Worm (Caenorhabditis elegans): Measurements from ENCODE around the gene ife-4.

ife-4 gene

ce11 chrX:1103702-1104262 is at the start of gene ife-4:
ife-4 (plus strand) TSS chrX:1104212.
- no peak for TF ChIP-seq repo-1 (tag; optimal IDR thresholded peaks at IDR 0.05)
- TF ChIP-seq hmg-1.2 (GFP tag; IDR thresholded peaks at IDR 0.05), result peak; percentile 44; the same call in 1 of the 2 replicates

- peak; percentile 60 for TF ChIP-seq egrh-3 (GFP tag; IDR thresholded peaks at IDR 0.05)
- TF ChIP-seq tlf-1 (GFP tag; optimal IDR thresholded peaks at IDR 0.05), result no peak
- no peak for TF ChIP-seq nfya-2 (GFP tag; IDR thresholded peaks at IDR 0.05)
Observed at ce11 chrX:1057821-1058377, 46.1 kb upstream of the ife-4 start.

- no peak for TF ChIP-seq sea-2 (GFP tag; IDR thresholded peaks at IDR 0.05)
- 0 out of 2 replicates have a peak, but pooled peaks have one; percentile 10 for TF ChIP-seq madf-3 (GFP tag; IDR thresholded peaks at IDR 0.05)
Observed at ce11 chrX:1060705-1061104, 43.3 kb upstream of the ife-4 start.

ce11 chrX:1062403-1063073 is 41.5 kb upstream of the ife-4 start, which contains the start of gene unc-1:
unc-1 (minus strand) TSS chrX:1062453.
- TF ChIP-seq nhr-179 (tag; optimal IDR thresholded peaks at IDR 0.05) (no peak), hmg-20 (GFP tag; IDR thresholded peaks at IDR 0.05) (no peak), die-1 (tag; optimal IDR thresholded peaks at IDR 0.05) (no peak), sptf-2 (GFP tag; optimal IDR thresholded peaks at IDR 0.05) (no peak), atf-7 (tag; optimal IDR thresholded peaks at IDR 0.05) (no peak), sdz-38 (tag; optimal IDR thresholded peaks at IDR 0.05) (no peak), lin-40 (tag; optimal IDR thresholded peaks at IDR 0.05) (no peak), zfh-2 (GFP tag; conservative IDR thresholded peaks at IDR 0.05) (peak; percentile 46; the same call in 1 of the 2 replicates)

- TF ChIP-seq pbrm-1 (GFP tag; IDR thresholded peaks at IDR 0.05), result peak; percentile 29; the same call in 1 of the 2 replicates
- no peak for TF ChIP-seq ztf-18 (tag; optimal IDR thresholded peaks at IDR 0.05)
- TF ChIP-seq atf-7 (tag; optimal IDR thresholded peaks at IDR 0.05), result peak; percentile 3
- TF ChIP-seq F10E7.11 (tag; optimal IDR thresholded peaks at IDR 0.05), result peak; percentile 28
- peak; percentile 72 for TF ChIP-seq K12H6.12 (tag; optimal IDR thresholded peaks at IDR 0.05)
- TF ChIP-seq chd-7 (tag; optimal IDR thresholded peaks at IDR 0.05), result peak; percentile 63
- no peak for TF ChIP-seq cebp-1 (GFP tag; IDR thresholded peaks at IDR 0.05)
- TF ChIP-seq cebp-1 (tag; optimal IDR thresholded peaks at IDR 0.05), result peak; percentile 46
- peak; percentile 98 for TF ChIP-seq zfh-2 (GFP tag; conservative IDR thresholded peaks at IDR 0.05)
- peak; percentile 50; the same call in 1 of the 2 replicates for TF ChIP-seq K11D2.4 (GFP tag; IDR thresholded peaks at IDR 0.05)
- peak; percentile 50 for TF ChIP-seq lin-40 (tag; optimal IDR thresholded peaks at IDR 0.05)
- TF ChIP-seq tbp1 (GFP tag; optimal IDR thresholded peaks at IDR 0.05), result no peak
- TF ChIP-seq mcd-1 (GFP tag; IDR thresholded peaks at IDR 0.05), result peak; percentile 52
- TF ChIP-seq ceh-79 (tag; optimal IDR thresholded peaks at IDR 0.05), result no peak
- TF ChIP-seq egrh-3 (GFP tag; IDR thresholded peaks at IDR 0.05), result peak; percentile 92
- TF ChIP-seq C06A6.2 (GFP tag; conservative IDR thresholded peaks at IDR 0.05), result 0 out of 2 replicates have a peak, but pooled peaks have one; percentile 15
- TF ChIP-seq die-1 (tag; optimal IDR thresholded peaks at IDR 0.05), result no peak
- TF ChIP-seq hmg-1.2 (GFP tag; IDR thresholded peaks at IDR 0.05), result peak; percentile 34; the same call in 1 of the 2 replicates
- TF ChIP-seq F37B4.10 (GFP tag; IDR thresholded peaks at IDR 0.05), result no peak
Observed at ce11 chrX:1064064-1064463, 39.9 kb upstream of the ife-4 start.

- TF ChIP-seq zfh-2 (GFP tag; conservative IDR thresholded peaks at IDR 0.05) (0 out of 2 replicates have a peak, but pooled peaks have one; percentile 12), ccch-3 (GFP tag; optimal IDR thresholded peaks at IDR 0.05) (no peak), egrh-3 (GFP tag; IDR thresholded peaks at IDR 0.05) (0 out of 2 replicates have a peak, but pooled peaks have one; percentile 16)
Observed at ce11 chrX:1068986-1069385, 35.0 kb upstream of the ife-4 start, which contains the start of gene mksr-1. mksr-1 (minus strand) TSS chrX:1069129.
